Fruit fly (Drosophila melanogaster): ENCODE results near the gene CG34135.

- TF ChIP-seq br (GFP tag; optimal IDR thresholded peaks at IDR 0.05) (no peak), GATAd (GFP tag; optimal IDR thresholded peaks at IDR 0.05) (no peak), Mio (GFP tag; optimal IDR thresholded peaks at IDR 0.05) (no peak), Dif (GFP tag; optimal IDR thresholded peaks at IDR 0.05; ENCODE audit: partially characterized antibody) (no peak), rgr (GFP tag; optimal IDR thresholded peaks at IDR 0.05) (no peak), pan (optimal IDR thresholded peaks at IDR 0.05) (no peak), h (GFP tag; optimal IDR thresholded peaks at IDR 0.05) (no peak), brk (GFP tag; optimal IDR thresholded peaks at IDR 0.05) (no peak), foxo (GFP tag; optimal IDR thresholded peaks at IDR 0.05) (no peak), Hr83 (GFP tag; optimal IDR thresholded peaks at IDR 0.05; ENCODE audit: poor library complexity, severe bottlenecking) (no peak), Myc (optimal IDR thresholded peaks at IDR 0.05) (no peak), psq (GFP tag; optimal IDR thresholded peaks at IDR 0.05) (no peak), ey (GFP tag; optimal IDR thresholded peaks at IDR 0.05) (no peak)
These were observed 30.3 kb upstream of the CG34135 start for dm6 chr3R:8798332-8798731.
